Fruit fly (Drosophila melanogaster): ENCODE measurements around the gene CG15452.

The CG15452 gene

dm6 chrX:20760444-20760843, 14.7 kb upstream of the CG15452 start (continued):
- TF ChIP-seq grau (tag; optimal IDR thresholded peaks at IDR 0.05) (peak; percentile 70), CG8765 (GFP tag; IDR thresholded peaks at IDR 0.05) (peak; percentile 40; the same call in 1 of the 2 replicates), CG6683 (GFP tag; optimal IDR thresholded peaks at IDR 0.05) (peak; percentile 39), CG31441 (GFP tag; IDR thresholded peaks at IDR 0.05) (peak; percentile 36; the same call in 1 of the 2 replicates), Deaf1 (tag; optimal IDR thresholded peaks at IDR 0.05) (peak; percentile 39), sisA (GFP tag; IDR thresholded peaks at IDR 0.05) (peak; percentile 78), ci (GFP tag; IDR thresholded peaks at IDR 0.05) (peak; percentile 91), ato (GFP tag; IDR thresholded peaks at IDR 0.05; ENCODE audit: partially characterized antibody) (peak; percentile 78), Lhr (GFP tag; optimal IDR thresholded peaks at IDR 0.05) (peak; percentile 93), vvl (GFP tag; IDR thresholded peaks at IDR 0.05) (peak; percentile 85), CG1647 (GFP tag; optimal IDR thresholded peaks at IDR 0.05) (peak; percentile 80), ind (GFP tag; optimal IDR thresholded peaks at IDR 0.05) (peak; percentile 70), Sry-β (GFP tag; optimal IDR thresholded peaks at IDR 0.05) (peak; percentile 41), Opbp (GFP tag; IDR thresholded peaks at IDR 0.05; ENCODE audit: partially characterized antibody) (peak; percentile 84), fd102C (GFP tag; optimal IDR thresholded peaks at IDR 0.05) (peak; percentile 27), repo (GFP tag; optimal IDR thresholded peaks at IDR 0.05) (peak; percentile 85), scrt (GFP tag; optimal IDR thresholded peaks at IDR 0.05) (peak; percentile 24), E2f1 (GFP tag; IDR thresholded peaks at IDR 0.05) (peak; percentile 76), H2.0 (GFP tag; IDR thresholded peaks at IDR 0.05) (peak; percentile 50; the same call in 1 of the 2 replicates), btn (GFP tag; optimal IDR thresholded peaks at IDR 0.05) (peak; percentile 48), ab (GFP tag; optimal IDR thresholded peaks at IDR 0.05) (peak; percentile 34), Trl (optimal IDR thresholded peaks at IDR 0.05) (no peak), Trl (GFP tag; optimal IDR thresholded peaks at IDR 0.05) (peak; percentile 60), sc (optimal IDR thresholded peaks at IDR 0.05) (no peak), sc (GFP tag; optimal IDR thresholded peaks at IDR 0.05) (peak; percentile 35), Camta (GFP tag; optimal IDR thresholded peaks at IDR 0.05) (peak; percentile 79), Myb (GFP tag; optimal IDR thresholded peaks at IDR 0.05) (peak; percentile 71), seq (GFP tag; IDR thresholded peaks at IDR 0.05) (no peak), CG12391 (tag; optimal IDR thresholded peaks at IDR 0.05) (peak; percentile 57), tgo (GFP tag; IDR thresholded peaks at IDR 0.05) (peak; percentile 71), CG10959 (GFP tag; IDR thresholded peaks at IDR 0.05) (peak; percentile 83), trem (tag; optimal IDR thresholded peaks at IDR 0.05) (peak; percentile 68), CG2712 (tag; optimal IDR thresholded peaks at IDR 0.05) (peak; percentile 79), crol (GFP tag; IDR thresholded peaks at IDR 0.05) (no peak), Taf1 (GFP tag; IDR thresholded peaks at IDR 0.05) (peak; percentile 51; the same call in 1 of the 2 replicates), BEAF-32 (GFP tag; optimal IDR thresholded peaks at IDR 0.05) (peak; percentile 78), HLH4C (GFP tag; IDR thresholded peaks at IDR 0.05; ENCODE audit: partially characterized antibody) (peak; percentile 77), aop (GFP tag; IDR thresholded peaks at IDR 0.05) (no peak), Nf-YC (tag; optimal IDR thresholded peaks at IDR 0.05) (peak; percentile 58), CG1024 (GFP tag; IDR thresholded peaks at IDR 0.05) (peak; percentile 65), CG11456 (GFP tag; IDR thresholded peaks at IDR 0.05) (peak; percentile 96), CG10147 (GFP tag; optimal IDR thresholded peaks at IDR 0.05) (peak; percentile 58), B-H2 (GFP tag; optimal IDR thresholded peaks at IDR 0.05) (peak; percentile 74), CG30431 (GFP tag; optimal IDR thresholded peaks at IDR 0.05) (peak; percentile 58), CG18262 (tag; optimal IDR thresholded peaks at IDR 0.05) (peak; percentile 68), CG14050 (GFP tag; IDR thresholded peaks at IDR 0.05) (peak; percentile 53; the same call in 2 of the 3 replicates), pros (GFP tag; optimal IDR thresholded peaks at IDR 0.05) (no peak), CG11695 (GFP tag; IDR thresholded peaks at IDR 0.05) (peak; percentile 47; the same call in 1 of the 3 replicates), Mad (GFP tag; optimal IDR thresholded peaks at IDR 0.05) (peak; percentile 68), ham (GFP tag; IDR thresholded peaks at IDR 0.05) (no peak), Usf (GFP tag; optimal IDR thresholded peaks at IDR 0.05) (peak; percentile 35), gsb (GFP tag; IDR thresholded peaks at IDR 0.05) (peak; percentile 66)
